Fruit fly (Drosophila melanogaster): ENCODE data around the gene CG4619.

dm6 chr2L:9894193-9894592, 44.5 kb upstream of the CG4619 start:
- TF ChIP-seq ems (GFP tag; optimal IDR thresholded peaks at IDR 0.05), result no peak
- TF ChIP-seq dpn (GFP tag; optimal IDR thresholded peaks at IDR 0.05), result no peak
- no peak for TF ChIP-seq chif (GFP tag; optimal IDR thresholded peaks at IDR 0.05)
- no peak for TF ChIP-seq aop (GFP tag; IDR thresholded peaks at IDR 0.05)
- TF ChIP-seq CG11504 (tag; optimal IDR thresholded peaks at IDR 0.05), result no peak
- TF ChIP-seq h (optimal IDR thresholded peaks at IDR 0.05), result no peak
- no peak for TF ChIP-seq kay (GFP tag; optimal IDR thresholded peaks at IDR 0.05)
- TF ChIP-seq Sox100B (GFP tag; optimal IDR thresholded peaks at IDR 0.05), result no peak
- no peak for TF ChIP-seq gsb (GFP tag; IDR thresholded peaks at IDR 0.05)
- TF ChIP-seq CG12391 (tag; optimal IDR thresholded peaks at IDR 0.05), result no peak
- TF ChIP-seq bowl (GFP tag; IDR thresholded peaks at IDR 0.05), result no peak
- no peak for TF ChIP-seq CG2120 (GFP tag; optimal IDR thresholded peaks at IDR 0.05)
- no peak for TF ChIP-seq fru (optimal IDR thresholded peaks at IDR 0.05)
